Fruit fly (Drosophila melanogaster): ENCODE measurements around the gene CG31221.

Gene CG31221

DNA sequence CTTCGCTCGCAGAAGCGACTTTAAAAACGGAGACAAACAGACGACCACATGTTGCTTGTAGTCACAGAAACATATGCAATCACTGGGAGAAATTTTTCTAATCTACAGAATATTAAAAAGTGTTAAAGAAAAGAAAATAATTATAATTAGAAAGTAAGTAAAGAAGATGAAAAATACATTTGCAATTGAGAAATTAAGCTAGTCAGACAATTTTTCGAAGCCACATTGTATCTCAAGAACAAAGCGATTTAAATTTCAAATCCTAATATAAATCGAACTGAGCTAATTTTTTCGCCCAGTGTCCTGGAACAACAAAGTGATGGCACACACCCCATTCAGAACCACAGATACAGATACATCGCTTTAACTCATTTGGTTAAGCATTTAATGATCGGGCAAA is 52.8 kb downstream of the CG31221 start (continued):
- no peak for TF ChIP-seq zen2 (GFP tag; IDR thresholded peaks at IDR 0.05; ENCODE audit: partially characterized antibody)
- no peak for TF ChIP-seq CG3995 (GFP tag; optimal IDR thresholded peaks at IDR 0.05)
- TF ChIP-seq CG13123 (GFP tag; optimal IDR thresholded peaks at IDR 0.05) = peak; percentile 13
- no peak for TF ChIP-seq ro (GFP tag; IDR thresholded peaks at IDR 0.05)
- TF ChIP-seq CG15479 (GFP tag; optimal IDR thresholded peaks at IDR 0.05) = no peak
- TF ChIP-seq Opbp (GFP tag; IDR thresholded peaks at IDR 0.05; ENCODE audit: partially characterized antibody) = no peak
- TF ChIP-seq sd (tag; optimal IDR thresholded peaks at IDR 0.05) = no peak
- no peak for TF ChIP-seq Neu2 (GFP tag; optimal IDR thresholded peaks at IDR 0.05; ENCODE audit: borderline replicate concordance)
- peak; percentile 74 for TF ChIP-seq grau (tag; optimal IDR thresholded peaks at IDR 0.05)
- TF ChIP-seq CG8765 (GFP tag; IDR thresholded peaks at IDR 0.05) = no peak
- TF ChIP-seq CG7963 (GFP tag; IDR thresholded peaks at IDR 0.05; ENCODE audit: partially characterized antibody) = no peak
- peak; percentile 49 for TF ChIP-seq CG15269 (tag; optimal IDR thresholded peaks at IDR 0.05)
- TF ChIP-seq Lhr (GFP tag; optimal IDR thresholded peaks at IDR 0.05) = peak; percentile 22
- TF ChIP-seq HmgD (GFP tag; optimal IDR thresholded peaks at IDR 0.05) = no peak
- no peak for TF ChIP-seq CG4617 (GFP tag; optimal IDR thresholded peaks at IDR 0.05; ENCODE audit: borderline replicate concordance)
- TF ChIP-seq wdn (GFP tag; IDR thresholded peaks at IDR 0.05) = no peak
- no peak for TF ChIP-seq Camta (GFP tag; optimal IDR thresholded peaks at IDR 0.05)
- TF ChIP-seq slp2 (GFP tag; optimal IDR thresholded peaks at IDR 0.05) = peak; percentile 2
- 0 out of 3 replicates have a peak, but pooled peaks have one; percentile 52 for TF ChIP-seq CG34422 (GFP tag; IDR thresholded peaks at IDR 0.05)
- peak; percentile 83 for TF ChIP-seq dmrt11E (tag; optimal IDR thresholded peaks at IDR 0.05)
- TF ChIP-seq lab (GFP tag; optimal IDR thresholded peaks at IDR 0.05) = peak; percentile 64
- TF ChIP-seq CG2889 (GFP tag; IDR thresholded peaks at IDR 0.05) = no peak
- no peak for TF ChIP-seq NC2α (GFP tag; optimal IDR thresholded peaks at IDR 0.05)
- TF ChIP-seq tio (GFP tag; optimal IDR thresholded peaks at IDR 0.05) = peak; percentile 42
- TF ChIP-seq esg (GFP tag; conservative IDR thresholded peaks at IDR 0.05) = peak; percentile 8; the same call in 1 of the 2 replicates
- peak; percentile 5 for TF ChIP-seq Fer1 (GFP tag; optimal IDR thresholded peaks at IDR 0.05)
- no peak for TF ChIP-seq CG31388 (GFP tag; optimal IDR thresholded peaks at IDR 0.05)
- no peak for TF ChIP-seq CG16863 (GFP tag; optimal IDR thresholded peaks at IDR 0.05)
- TF ChIP-seq Dad (GFP tag; optimal IDR thresholded peaks at IDR 0.05) = no peak
- TF ChIP-seq onecut (GFP tag; IDR thresholded peaks at IDR 0.05) = no peak
- TF ChIP-seq CG4282 (GFP tag; optimal IDR thresholded peaks at IDR 0.05) = no peak
- TF ChIP-seq CG4360 (GFP tag; IDR thresholded peaks at IDR 0.05) = peak; percentile 60; the same call in 1 of the 2 replicates
- TF ChIP-seq CHES-1-like (GFP tag; optimal IDR thresholded peaks at IDR 0.05) = no peak
- no peak for TF ChIP-seq br (optimal IDR thresholded peaks at IDR 0.05)
- peak; percentile 51; the same call in 1 of the 3 replicates for TF ChIP-seq CG11093 (GFP tag; IDR thresholded peaks at IDR 0.05)
- TF ChIP-seq gt (GFP tag; IDR thresholded peaks at IDR 0.05) = peak; percentile 45; the same call in 1 of the 2 replicates
- TF ChIP-seq inv (GFP tag; IDR thresholded peaks at IDR 0.05; ENCODE audit: partially characterized antibody) = no peak
- no peak for TF ChIP-seq Rx (GFP tag; IDR thresholded peaks at IDR 0.05)
- TF ChIP-seq kni (GFP tag; optimal IDR thresholded peaks at IDR 0.05) = no peak
- peak; percentile 80 for TF ChIP-seq gsb-n (tag; optimal IDR thresholded peaks at IDR 0.05)
- peak; percentile 64 for TF ChIP-seq sisA (GFP tag; IDR thresholded peaks at IDR 0.05)
- TF ChIP-seq CG30403 (GFP tag; optimal IDR thresholded peaks at IDR 0.05) = peak; percentile 72
- no peak for TF ChIP-seq MESR4 (GFP tag; optimal IDR thresholded peaks at IDR 0.05)
- TF ChIP-seq CG18599 (GFP tag; optimal IDR thresholded peaks at IDR 0.05) = peak; percentile 65
- no peak for TF ChIP-seq CG1832 (GFP tag; optimal IDR thresholded peaks at IDR 0.05)
- TF ChIP-seq CG43689 (GFP tag; IDR thresholded peaks at IDR 0.05) = no peak
- peak; percentile 7 for TF ChIP-seq CG9609 (GFP tag; optimal IDR thresholded peaks at IDR 0.05)
- no peak for TF ChIP-seq Hand (GFP tag; optimal IDR thresholded peaks at IDR 0.05)
- TF ChIP-seq jing (GFP tag; optimal IDR thresholded peaks at IDR 0.05) = peak; percentile 17
- TF ChIP-seq CG14441 (GFP tag; IDR thresholded peaks at IDR 0.05) = no peak
- TF ChIP-seq klu (GFP tag; IDR thresholded peaks at IDR 0.05) = peak; percentile 43; the same call in 1 of the 2 replicates

Data from whole organism, embryonic.